Fruit fly (Drosophila melanogaster): ENCODE data around the gene CG13623.

dm6 chr3R:24503627-24504026 is 26.7 kb downstream of the CG13623 start:
- no peak for TF ChIP-seq fd96Ca (GFP tag; IDR thresholded peaks at IDR 0.05)
- no peak for TF ChIP-seq EcR (GFP tag; optimal IDR thresholded peaks at IDR 0.05)
- TF ChIP-seq rn (GFP tag; IDR thresholded peaks at IDR 0.05), result no peak
- TF ChIP-seq Pif1A (GFP tag; optimal IDR thresholded peaks at IDR 0.05), result no peak
- TF ChIP-seq gl (tag; optimal IDR thresholded peaks at IDR 0.05), result no peak
- no peak for TF ChIP-seq CG8301 (tag; optimal IDR thresholded peaks at IDR 0.05)
- no peak for TF ChIP-seq D1 (tag; optimal IDR thresholded peaks at IDR 0.05)
- no peak for TF ChIP-seq CG13204 (GFP tag; optimal IDR thresholded peaks at IDR 0.05)
- TF ChIP-seq CG12605 (GFP tag; IDR thresholded peaks at IDR 0.05), result no peak
- no peak for TF ChIP-seq CG34367 (tag; optimal IDR thresholded peaks at IDR 0.05)
- TF ChIP-seq Snoo (tag; optimal IDR thresholded peaks at IDR 0.05), result no peak

All from whole organism, pupa.